Worm (Caenorhabditis elegans): ENCODE results near the gene EEED8.18.

DNA sequence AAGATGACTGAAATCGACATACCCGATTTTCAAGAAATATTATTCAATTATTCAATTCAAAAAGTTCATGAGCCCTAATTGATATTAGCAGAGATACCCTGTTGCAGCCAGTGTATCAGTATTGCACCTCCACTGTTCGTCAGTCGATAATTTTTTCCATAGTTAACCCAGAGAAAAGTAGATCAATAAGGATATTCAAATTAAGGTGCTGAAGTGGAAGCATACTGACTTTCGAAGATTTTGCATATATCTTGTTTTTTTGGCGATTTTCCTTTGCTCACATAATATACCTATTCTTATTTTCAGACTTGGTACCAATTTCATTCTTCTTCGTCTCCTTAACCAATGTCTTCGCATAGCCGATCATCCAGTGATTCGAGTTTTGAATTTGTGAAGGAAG lies 6.5 kb upstream of the EEED8.18 start, which contains the start of gene EEED8.15:
- TF ChIP-seq tbx-2 (tag; optimal IDR thresholded peaks at IDR 0.05) (no peak), unc-130 (tag; optimal IDR thresholded peaks at IDR 0.05) (no peak), nhr-76 (tag; optimal IDR thresholded peaks at IDR 0.05) (no peak), hlh-4 (tag; optimal IDR thresholded peaks at IDR 0.05) (no peak), lin-15B (tag; optimal IDR thresholded peaks at IDR 0.05) (no peak), fos-1 (tag; optimal IDR thresholded peaks at IDR 0.05) (no peak), nhr-12 (tag; optimal IDR thresholded peaks at IDR 0.05) (no peak), swsn-7 (tag; optimal IDR thresholded peaks at IDR 0.05) (no peak), nhr-47 (tag; optimal IDR thresholded peaks at IDR 0.05) (no peak), zag-1 (tag; optimal IDR thresholded peaks at IDR 0.05) (no peak), mep-1 (tag; optimal IDR thresholded peaks at IDR 0.05) (no peak), nhr-28 (tag; optimal IDR thresholded peaks at IDR 0.05) (no peak), nhr-90 (tag; optimal IDR thresholded peaks at IDR 0.05; ENCODE audit: poor library complexity) (no peak), nhr-237 (tag; optimal IDR thresholded peaks at IDR 0.05) (no peak)

Data from whole organism, L1 larva.